Worm (Caenorhabditis elegans) whole organism, L2 larva: Measurements from ENCODE around the gene cyk-3.

Source experiments
- F13H6.1 ChIP-seq: sonication (generic microtip); optimal IDR thresholded peaks from 2 replicates; lab custom pipeline; 2016; ENCODE audit warnings: missing genetic modification characterization, missing compliant biosample characterization
- aly-2 ChIP-seq: fragments of 150-350 bp; optimal IDR thresholded peaks from 2 replicates; lab custom pipeline; 2014; ENCODE audit warnings: missing biosample characterization, missing genetic modification characterization
- ceh-82 ChIP-seq: fragments of 150-350 bp; optimal IDR thresholded peaks from 2 replicates; lab custom pipeline; 2014; ENCODE audit warnings: missing biosample characterization, missing genetic modification characterization
- dmd-4 ChIP-seq: sonication (generic microtip); optimal IDR thresholded peaks from 2 replicates; lab custom pipeline; 2017; ENCODE audit warnings: missing biosample characterization, missing genetic modification characterization
- elt-1 ChIP-seq: fragments of 150-350 bp; optimal IDR thresholded peaks from 2 replicates; lab custom pipeline; 2014; ENCODE audit warnings: missing biosample characterization, missing genetic modification characterization
- elt-3 ChIP-seq: sonication (generic microtip); optimal IDR thresholded peaks from 2 replicates; lab custom pipeline; 2017; ENCODE audit warnings: missing biosample characterization, missing genetic modification characterization
- gmeb-1 ChIP-seq: fragments of 150-350 bp; optimal IDR thresholded peaks from 2 replicates; lab custom pipeline; 2014; ENCODE audit warnings: missing biosample characterization, missing genetic modification characterization
- nhr-10 ChIP-seq: sonication (generic microtip); optimal IDR thresholded peaks from 2 replicates; lab custom pipeline; 2017; ENCODE audit warnings: missing biosample characterization, missing genetic modification characterization
- nhr-11 ChIP-seq: fragments of 150-350 bp; optimal IDR thresholded peaks from 2 replicates; lab custom pipeline; 2014; ENCODE audit warnings: missing biosample characterization, missing genetic modification characterization
- nhr-237 ChIP-seq: fragments of 150-350 bp; optimal IDR thresholded peaks from 2 replicates; lab custom pipeline; 2014; ENCODE audit warnings: missing biosample characterization, missing genetic modification characterization
- nhr-25 ChIP-seq: fragments of 150-350 bp; sonication (generic microtip); optimal IDR thresholded peaks from 3 replicates; lab custom pipeline; 2014; ENCODE audit warnings: missing biosample characterization, missing genetic modification characterization
- nhr-77 ChIP-seq: fragments of 150-350 bp; optimal IDR thresholded peaks from 2 replicates; lab custom pipeline; 2014; ENCODE audit warnings: missing biosample characterization, missing genetic modification characterization

ce11 chrIII:6046881-6047280 lies 26.9 kb downstream of the cyk-3 start, which contains the start of gene tbx-11:
- no peak for TF ChIP-seq elt-3
- no peak for TF ChIP-seq F13H6.1 (tag; lab: Kevin White, UChicago)
- no peak for TF ChIP-seq nhr-25 (tag; lab: Kevin White, UChicago)
- TF ChIP-seq nhr-11 (tag; lab: Kevin White, UChicago) = no peak
- TF ChIP-seq nhr-10 (tag; lab: Kevin White, UChicago) = no peak
- no peak for TF ChIP-seq nhr-237 (tag; lab: Kevin White, UChicago)
- TF ChIP-seq gmeb-1 (tag; lab: Kevin White, UChicago) = no peak
- no peak for TF ChIP-seq nhr-77
- no peak for TF ChIP-seq aly-2 (tag; lab: Kevin White, UChicago)
- no peak for TF ChIP-seq elt-1 (tag; lab: Kevin White, UChicago)
- TF ChIP-seq dmd-4 = no peak
- no peak for TF ChIP-seq ceh-82
